Fruit fly (Drosophila melanogaster): ENCODE results near the gene Tie.
A peak's percentile ranks its signal among the peaks of the same experiment; 100 is the strongest.

Tie gene

dm6 chr3L:4555787-4556186, 23.8 kb upstream of the Tie start, which contains the start of gene CG42540:
TSS of gene CG42540 (plus strand) at chr3L:4556087.
- TF ChIP-seq cg (GFP tag; optimal IDR thresholded peaks at IDR 0.05) (no peak), CG10959 (GFP tag; IDR thresholded peaks at IDR 0.05) (0 out of 2 replicates have a peak, but pooled peaks have one; percentile 30), CG15011 (GFP tag; optimal IDR thresholded peaks at IDR 0.05) (no peak)

- no peak for TF ChIP-seq BtbVII (GFP tag; optimal IDR thresholded peaks at IDR 0.05)
- no peak for TF ChIP-seq CG9437 (GFP tag; optimal IDR thresholded peaks at IDR 0.05)
- TF ChIP-seq btn (GFP tag; optimal IDR thresholded peaks at IDR 0.05), result no peak
These were observed 23.2 kb upstream of the Tie start, which contains the start of gene CG33777 for dm6 chr3L:4555136-4555535. TSS of gene CG33777 (minus strand) at chr3L:4555236.

dm6 chr3L:4554216-4554615, 22.3 kb upstream of the Tie start:
- TF ChIP-seq E2f2 (GFP tag; IDR thresholded peaks at IDR 0.05) (peak; percentile 81), HLH4C (GFP tag; IDR thresholded peaks at IDR 0.05; ENCODE audit: partially characterized antibody) (no peak), CG10321 (GFP tag; IDR thresholded peaks at IDR 0.05) (peak; percentile 73; the same call in 1 of the 2 replicates), CG17612 (GFP tag; IDR thresholded peaks at IDR 0.05) (no peak), CG15514 (GFP tag; optimal IDR thresholded peaks at IDR 0.05) (no peak), MBD-R2 (GFP tag; IDR thresholded peaks at IDR 0.05) (no peak), CG12155 (GFP tag; optimal IDR thresholded peaks at IDR 0.05) (peak; percentile 27), Myb (GFP tag; optimal IDR thresholded peaks at IDR 0.05) (peak; percentile 12), CG7556 (GFP tag; optimal IDR thresholded peaks at IDR 0.05) (no peak), Lim3 (GFP tag; IDR thresholded peaks at IDR 0.05) (no peak), CG2199 (GFP tag; IDR thresholded peaks at IDR 0.05) (peak; percentile 56; the same call in 1 of the 3 replicates), CG5245 (GFP tag; optimal IDR thresholded peaks at IDR 0.05) (no peak), h (optimal IDR thresholded peaks at IDR 0.05) (no peak), pzg (GFP tag; optimal IDR thresholded peaks at IDR 0.05) (peak; percentile 15), exex (tag; optimal IDR thresholded peaks at IDR 0.05) (no peak), CG11695 (GFP tag; IDR thresholded peaks at IDR 0.05) (no peak), CG18011 (GFP tag; optimal IDR thresholded peaks at IDR 0.05) (peak; percentile 97), Dp (GFP tag; optimal IDR thresholded peaks at IDR 0.05) (peak; percentile 76), knrl (GFP tag; IDR thresholded peaks at IDR 0.05; ENCODE audit: partially characterized antibody) (no peak), Abd-B (GFP tag; optimal IDR thresholded peaks at IDR 0.05) (peak; percentile 49), jumu (GFP tag; optimal IDR thresholded peaks at IDR 0.05) (no peak), CoRest (tag; optimal IDR thresholded peaks at IDR 0.05) (peak; percentile 1), fd102C (GFP tag; optimal IDR thresholded peaks at IDR 0.05) (no peak), ro (GFP tag; IDR thresholded peaks at IDR 0.05) (no peak), CG12104 (GFP tag; optimal IDR thresholded peaks at IDR 0.05) (no peak), stwl (tag; optimal IDR thresholded peaks at IDR 0.05) (peak; percentile 93), Rfx (GFP tag; IDR thresholded peaks at IDR 0.05) (no peak), CG31365 (tag; optimal IDR thresholded peaks at IDR 0.05) (peak; percentile 92), en (GFP tag; optimal IDR thresholded peaks at IDR 0.05) (no peak), CG6791 (GFP tag; IDR thresholded peaks at IDR 0.05; ENCODE audit: partially characterized antibody) (0 out of 3 replicates have a peak, but pooled peaks have one; percentile 34), CG11504 (tag; optimal IDR thresholded peaks at IDR 0.05) (no peak)

dm6 chr3L:4553395-4553794, 21.4 kb upstream of the Tie start:
- TF ChIP-seq Abd-B (GFP tag; optimal IDR thresholded peaks at IDR 0.05), result peak; percentile 91
- TF ChIP-seq Med (GFP tag), result peak; percentile 69
- TF ChIP-seq CG8944 (GFP tag; optimal IDR thresholded peaks at IDR 0.05), result peak; percentile 15
- TF ChIP-seq CG10321 (GFP tag; IDR thresholded peaks at IDR 0.05), result peak; percentile 94
- peak; percentile 26 for TF ChIP-seq mam (GFP tag; optimal IDR thresholded peaks at IDR 0.05)
- TF ChIP-seq Ets65A (GFP tag), result peak; percentile 99
- TF ChIP-seq prd (optimal IDR thresholded peaks at IDR 0.05), result no peak
- TF ChIP-seq prd (GFP tag; IDR thresholded peaks at IDR 0.05), result peak; percentile 22; the same call in 1 of the 3 replicates
- peak; percentile 66 for TF ChIP-seq HmgZ (tag; optimal IDR thresholded peaks at IDR 0.05)
- TF ChIP-seq CG14965 (GFP tag; optimal IDR thresholded peaks at IDR 0.05; ENCODE audit: borderline replicate concordance), result no peak
- peak; percentile 31 for TF ChIP-seq twi (tag; optimal IDR thresholded peaks at IDR 0.05)
- peak; percentile 24 for TF ChIP-seq Xbp1 (GFP tag; optimal IDR thresholded peaks at IDR 0.05)
- TF ChIP-seq CG9932 (GFP tag; IDR thresholded peaks at IDR 0.05), result 0 out of 2 replicates have a peak, but pooled peaks have one; percentile 38
- TF ChIP-seq Rx (GFP tag; IDR thresholded peaks at IDR 0.05), result no peak

All from whole organism, embryonic.